In genomic region chr2L:11427656-11428055, dm6 we compare ENCODE assay signal across 2 fruit fly cellular contexts.
TF ChIP-seq lines count a peak whose summit lies in the region.

No protein-coding gene starts in this region.

TF ChIP-seq in whole organism, embryonic, 481 proteins besides CTCF, POLR2A, EP300 and RAD21 (continued from another document):
- TF ChIP-seq CG17328 (GFP tag; IDR thresholded peaks at IDR 0.05; lab: Robert Waterston, UW) (peak; percentile 10; the same call in 1 of the 2 replicates), row (GFP tag; IDR thresholded peaks at IDR 0.05; lab: Robert Waterston, UW) (0 out of 3 replicates have a peak, but pooled peaks have one; percentile 11), unpg (GFP tag; optimal IDR thresholded peaks at IDR 0.05; lab: Kevin White, UChicago) (peak; percentile 29), CG3726 (GFP tag; IDR thresholded peaks at IDR 0.05; lab: Robert Waterston, UW) (no peak)

TF ChIP-seq in whole organism, prepupa, 60 proteins besides CTCF, POLR2A, EP300 and RAD21 (continued from another document):
- no peak for TF ChIP-seq CG10669 (GFP tag; optimal IDR thresholded peaks at IDR 0.05; lab: Kevin White, UChicago)
- peak; percentile 81 for TF ChIP-seq eg (GFP tag; IDR thresholded peaks at IDR 0.05; lab: Robert Waterston, UW)
- no peak for TF ChIP-seq Sox102F (GFP tag; optimal IDR thresholded peaks at IDR 0.05; lab: Kevin White, UChicago)
- no peak for TF ChIP-seq CG8632 (GFP tag; optimal IDR thresholded peaks at IDR 0.05; lab: Kevin White, UChicago)
- TF ChIP-seq vri (GFP tag; optimal IDR thresholded peaks at IDR 0.05; lab: Kevin White, UChicago), result no peak
- no peak for TF ChIP-seq CG16779 (tag; optimal IDR thresholded peaks at IDR 0.05; lab: Kevin White, UChicago)
- peak; percentile 67 for TF ChIP-seq CG6163 (GFP tag; IDR thresholded peaks at IDR 0.05; lab: Robert Waterston, UW)
- TF ChIP-seq CG4318 (GFP tag; optimal IDR thresholded peaks at IDR 0.05; lab: Kevin White, UChicago), result peak; percentile 38
- TF ChIP-seq CG6808 (GFP tag; optimal IDR thresholded peaks at IDR 0.05; lab: Kevin White, UChicago), result no peak
- TF ChIP-seq cyc (GFP tag; optimal IDR thresholded peaks at IDR 0.05; lab: Kevin White, UChicago), result no peak
- TF ChIP-seq Gug (GFP tag; IDR thresholded peaks at IDR 0.05; lab: Robert Waterston, UW), result 0 out of 2 replicates have a peak, but pooled peaks have one; percentile 30
- TF ChIP-seq ss (GFP tag; optimal IDR thresholded peaks at IDR 0.05; lab: Kevin White, UChicago), result no peak
- no peak for TF ChIP-seq Smox (GFP tag; optimal IDR thresholded peaks at IDR 0.05; lab: Kevin White, UChicago)
- TF ChIP-seq spab (GFP tag; optimal IDR thresholded peaks at IDR 0.05; lab: Kevin White, UChicago), result no peak
- peak; percentile 44 for TF ChIP-seq Lpt (GFP tag; optimal IDR thresholded peaks at IDR 0.05; lab: Kevin White, UChicago)
- no peak for TF ChIP-seq Blimp-1 (GFP tag; optimal IDR thresholded peaks at IDR 0.05; lab: Kevin White, UChicago)
- no peak for TF ChIP-seq CG34406 (GFP tag; optimal IDR thresholded peaks at IDR 0.05; lab: Kevin White, UChicago)
- TF ChIP-seq CG6854 (GFP tag; optimal IDR thresholded peaks at IDR 0.05; lab: Kevin White, UChicago), result no peak
- TF ChIP-seq CG32006 (GFP tag; optimal IDR thresholded peaks at IDR 0.05; lab: Kevin White, UChicago), result peak; percentile 73
- no peak for TF ChIP-seq lz (GFP tag; optimal IDR thresholded peaks at IDR 0.05; lab: Kevin White, UChicago)
- TF ChIP-seq net (GFP tag; optimal IDR thresholded peaks at IDR 0.05; lab: Kevin White, UChicago), result no peak
- TF ChIP-seq Sox15 (GFP tag; optimal IDR thresholded peaks at IDR 0.05; lab: Kevin White, UChicago), result no peak
- TF ChIP-seq Met (GFP tag; optimal IDR thresholded peaks at IDR 0.05; lab: Kevin White, UChicago), result no peak
- no peak for TF ChIP-seq fd59A (GFP tag; optimal IDR thresholded peaks at IDR 0.05; lab: Kevin White, UChicago)
- TF ChIP-seq CG8119 (GFP tag; IDR thresholded peaks at IDR 0.05; lab: Robert Waterston, UW), result peak; percentile 76; the same call in 2 of the 3 replicates
- no peak for TF ChIP-seq achi (GFP tag; optimal IDR thresholded peaks at IDR 0.05; lab: Kevin White, UChicago)
TF ChIP-seq in whole organism, prepupa: peak in this region for 16.
